Worm (Caenorhabditis elegans) whole organism, L1 larva: ENCODE data around the gene npa-1.

Experiments
- C04F5.9 ChIP-seq: sonication (generic microtip); optimal IDR thresholded peaks from 2 replicates; lab custom pipeline; 2016; ENCODE audit warnings: missing genetic modification characterization, missing compliant biosample characterization
- C34B4.2 ChIP-seq: sonication (generic microtip); optimal IDR thresholded peaks from 2 replicates; lab custom pipeline; 2017; ENCODE audit warnings: mild to moderate bottlenecking, missing genetic modification characterization, missing compliant biosample characterization
- F16B12.6 ChIP-seq: fragments of 150-350 bp; optimal IDR thresholded peaks from 2 replicates; lab custom pipeline; 2014; ENCODE audit warnings: missing biosample characterization, missing genetic modification characterization
- Y116A8C.19 ChIP-seq: sonication (generic microtip); optimal IDR thresholded peaks from 2 replicates; lab custom pipeline; 2016; ENCODE audit warnings: missing compliant biosample characterization, missing genetic modification characterization, borderline replicate concordance
- ceh-8 ChIP-seq: fragments of 200-800 bp; sonication (Bioruptor generic); optimal IDR thresholded peaks from 2 replicates; lab custom pipeline; 2018; ENCODE audit warnings: mild to moderate bottlenecking, missing genetic modification characterization, moderate library complexity, missing compliant biosample characterization
- ces-1 ChIP-seq: fragments of 150-350 bp; optimal IDR thresholded peaks from 2 replicates; lab custom pipeline; 2014; ENCODE audit warnings: missing biosample characterization, missing genetic modification reagents, missing genetic modification characterization
- dsc-1 ChIP-seq: sonication (generic microtip); optimal IDR thresholded peaks from 2 replicates; lab custom pipeline; 2016; ENCODE audit warnings: mild to moderate bottlenecking, missing genetic modification characterization, missing compliant biosample characterization
- efl-1 ChIP-seq, 4 experiments: fragments of 150-350 bp; optimal IDR thresholded peaks in 3 of 4; peaks in 1 of 4; 1 replicate in 1 of 4; 2 replicates in 3 of 4; lab custom pipeline; 2014; ENCODE audit warnings: missing biosample characterization in 2 of 4, missing genetic modification characterization in 2 of 4, missing genetic modification reagents in 2 of 4
- efl-3 ChIP-seq: fragments of 200-800 bp; sonication (Bioruptor generic); optimal IDR thresholded peaks from 2 replicates; lab custom pipeline; 2018; ENCODE audit warnings: mild to moderate bottlenecking, missing genetic modification characterization, missing compliant biosample characterization
- egl-27 ChIP-seq, 2 experiments: fragments of 150-350 bp in 1 of 2; sonication (generic microtip); optimal IDR thresholded peaks; 3 replicates each; lab custom pipeline; 2017 to 2018; ENCODE audit warnings: missing biosample characterization in 2 of 2, missing genetic modification characterization in 2 of 2, missing genetic modification reagents in 2 of 2
- elt-2 ChIP-seq: sonication (generic microtip); optimal IDR thresholded peaks from 2 replicates; lab custom pipeline; 2016; ENCODE audit warnings: missing genetic modification characterization, mild to moderate bottlenecking, inconsistent platforms, missing compliant biosample characterization, missing genetic modification reagents
- fkh-4 ChIP-seq: sonication (generic microtip); optimal IDR thresholded peaks from 2 replicates; lab custom pipeline; 2016; ENCODE audit warnings: missing compliant biosample characterization, missing genetic modification characterization, borderline replicate concordance
- fkh-8 ChIP-seq: sonication (generic microtip); optimal IDR thresholded peaks from 2 replicates; lab custom pipeline; 2016; ENCODE audit warnings: mild to moderate bottlenecking, missing genetic modification characterization, missing compliant biosample characterization
- hlh-4 ChIP-seq: sonication (generic microtip); optimal IDR thresholded peaks from 2 replicates; lab custom pipeline; 2016; ENCODE audit warnings: mild to moderate bottlenecking, missing genetic modification characterization, missing compliant biosample characterization
- hpl-2 ChIP-seq: fragments of 150-350 bp; optimal IDR thresholded peaks from 2 replicates; lab custom pipeline; 2014; ENCODE audit warnings: missing biosample characterization, missing genetic modification reagents, missing genetic modification characterization
- irx-1 ChIP-seq: sonication (generic microtip); optimal IDR thresholded peaks from 2 replicates; lab custom pipeline; 2016; ENCODE audit warnings: missing genetic modification characterization, missing compliant biosample characterization
- isw-1 ChIP-seq: fragments of 200-800 bp; sonication (Bioruptor generic); IDR thresholded peaks from 2 replicates; pipeline ENCODE4 v1.3.6; 2022; ENCODE audit warnings: missing genetic modification characterization, missing compliant biosample characterization
- jun-1 ChIP-seq: fragments of 150-350 bp; optimal IDR thresholded peaks from 2 replicates; lab custom pipeline; 2014; ENCODE audit warnings: missing biosample characterization, missing genetic modification reagents, missing genetic modification characterization
- lin-13 ChIP-seq: fragments of 150-350 bp; optimal IDR thresholded peaks from 2 replicates; lab custom pipeline; 2014; ENCODE audit warnings: missing biosample characterization, missing genetic modification reagents, missing genetic modification characterization
- lin-14 ChIP-seq: fragments of 200-800 bp; sonication (Bioruptor generic); optimal IDR thresholded peaks from 2 replicates; lab custom pipeline; 2018; ENCODE audit warnings: mild to moderate bottlenecking, missing genetic modification characterization, moderate library complexity, missing compliant biosample characterization
- lin-15B ChIP-seq: fragments of 150-350 bp; sonication (generic microtip); optimal IDR thresholded peaks from 3 replicates; lab custom pipeline; 2014; ENCODE audit warnings: missing biosample characterization, missing genetic modification characterization
- lir-3 ChIP-seq: sonication (generic microtip); optimal IDR thresholded peaks from 2 replicates; lab custom pipeline; 2016; ENCODE audit warnings: mild to moderate bottlenecking, missing genetic modification characterization, moderate library complexity, missing compliant biosample characterization; ENCODE audit not compliant: poor library complexity
- lsy-2 ChIP-seq, 2 experiments: fragments of 150-350 bp; optimal IDR thresholded peaks; 2 replicates each; lab custom pipeline; 2014; ENCODE audit warnings: missing biosample characterization in 2 of 2, missing genetic modification characterization in 2 of 2
- mab-9 ChIP-seq: fragments of 200-800 bp; sonication (Bioruptor generic); IDR thresholded peaks from 2 replicates; pipeline ENCODE4 v1.3.6; 2022; ENCODE audit warnings: missing genetic modification reagents, missing genetic modification characterization, missing compliant biosample characterization
- nhr-12 ChIP-seq: sonication (generic microtip); optimal IDR thresholded peaks from 2 replicates; lab custom pipeline; 2017; ENCODE audit warnings: missing biosample characterization, missing genetic modification characterization
- nhr-19 ChIP-seq: fragments of 200-800 bp; sonication (Bioruptor generic); conservative IDR thresholded peaks from 2 replicates; pipeline ENCODE4 v1.3.6; 2022; ENCODE audit warnings: missing genetic modification characterization, missing compliant biosample characterization
- nhr-47 ChIP-seq: sonication (generic microtip); optimal IDR thresholded peaks from 2 replicates; lab custom pipeline; 2016; ENCODE audit warnings: mild to moderate bottlenecking, missing genetic modification characterization, moderate library complexity, missing compliant biosample characterization
- nhr-77 ChIP-seq: fragments of 150-350 bp; optimal IDR thresholded peaks from 2 replicates; lab custom pipeline; 2014; ENCODE audit warnings: missing biosample characterization, missing genetic modification characterization
- nhr-85 ChIP-seq: sonication (generic microtip); peaks from one replicate; lab custom pipeline; 2016; ENCODE audit warnings: missing genetic modification characterization, inconsistent platforms, missing compliant biosample characterization
- nhr-90 ChIP-seq: sonication (generic microtip); optimal IDR thresholded peaks from 2 replicates; lab custom pipeline; 2016; ENCODE audit warnings: mild to moderate bottlenecking, missing genetic modification characterization, missing compliant biosample characterization; ENCODE audit not compliant: poor library complexity
- pag-3 ChIP-seq: sonication (generic microtip); optimal IDR thresholded peaks from 2 replicates; lab custom pipeline; 2017; ENCODE audit warnings: missing genetic modification characterization, mild to moderate bottlenecking, missing compliant biosample characterization, antibody characterized with exemption, borderline replicate concordance; ENCODE audit not compliant: insufficient read depth
- pqm-1 ChIP-seq: sonication (generic microtip); optimal IDR thresholded peaks from 3 replicates; lab custom pipeline; 2017; ENCODE audit warnings: missing biosample characterization, missing genetic modification characterization
- rnt-1 ChIP-seq: sonication (generic microtip); optimal IDR thresholded peaks from 2 replicates; lab custom pipeline; 2016; ENCODE audit warnings: mild to moderate bottlenecking, missing genetic modification characterization, moderate library complexity, missing compliant biosample characterization
- skn-1 ChIP-seq: fragments of 150-350 bp; optimal IDR thresholded peaks from 2 replicates; lab custom pipeline; 2014; ENCODE audit warnings: missing biosample characterization, missing genetic modification characterization
- snu-23 ChIP-seq: sonication (generic microtip); optimal IDR thresholded peaks from 2 replicates; lab custom pipeline; 2016; ENCODE audit warnings: missing genetic modification characterization, missing compliant biosample characterization
- sox-4 ChIP-seq: sonication (generic microtip); optimal IDR thresholded peaks from 2 replicates; lab custom pipeline; 2016; ENCODE audit warnings: missing genetic modification characterization, missing compliant biosample characterization
- unc-130 ChIP-seq: fragments of 150-350 bp; optimal IDR thresholded peaks from 2 replicates; lab custom pipeline; 2017; ENCODE audit warnings: missing biosample characterization, missing genetic modification characterization, inconsistent platforms
- unc-30 ChIP-seq: sonication (generic microtip); optimal IDR thresholded peaks from 2 replicates; lab custom pipeline; 2017; ENCODE audit warnings: missing biosample characterization, missing genetic modification characterization
- unc-86 ChIP-seq: sonication (generic microtip); optimal IDR thresholded peaks from 2 replicates; lab custom pipeline; 2016; ENCODE audit warnings: missing genetic modification characterization, missing compliant biosample characterization
- vab-15 ChIP-seq: sonication (generic microtip); optimal IDR thresholded peaks from 2 replicates; lab custom pipeline; 2017; ENCODE audit warnings: missing genotype, mild to moderate bottlenecking, missing genetic modification characterization, missing compliant biosample characterization

Gene npa-1

ce11 chrV:7075646-7076045 lies at the start of gene npa-1:
Gene npa-1 (plus strand): TSS chrV:7075787.
- TF ChIP-seq irx-1 (tag; lab: Kevin White, UChicago), result no peak
- no peak for TF ChIP-seq efl-1 (optimal IDR thresholded peaks at IDR 0.05; lab: Kevin White, UChicago)
- peak in 1 of 2 experiments; percentile 75 for TF ChIP-seq efl-1 (GFP tag; optimal IDR thresholded peaks at IDR 0.05 in 1 of 2; lab: Kevin White, UChicago)
- peak; percentile 18 for TF ChIP-seq elt-2 (tag; lab: Kevin White, UChicago)
- peak; percentile 48 for TF ChIP-seq pqm-1 (tag; lab: Kevin White, UChicago)
- no peak for TF ChIP-seq lsy-2 (tag; optimal IDR thresholded peaks at IDR 0.05; lab: Kevin White, UChicago)
- TF ChIP-seq sox-4 (tag; lab: Kevin White, UChicago), result no peak

DNA sequence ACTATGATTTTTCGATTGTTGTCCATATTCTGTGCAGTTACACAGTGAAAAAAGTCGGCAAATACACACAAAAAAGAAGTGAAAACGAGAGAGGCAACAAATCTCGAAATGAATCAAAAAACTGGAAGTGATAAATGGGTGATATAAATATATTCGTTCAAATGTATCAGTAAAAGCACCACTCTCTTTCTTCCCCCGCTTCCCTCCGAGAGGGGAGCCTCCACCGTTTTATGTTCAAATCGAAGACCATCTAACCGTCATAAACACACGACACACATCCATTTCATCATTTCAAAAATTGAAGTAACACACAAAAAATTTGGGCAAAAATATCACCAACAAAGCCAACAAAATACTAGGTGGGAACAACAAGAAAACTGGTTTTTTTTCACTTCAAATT lies 48.5 kb upstream of the npa-1 start, which contains the start of gene F20A1.6:
F20A1.6 (minus strand) TSS at position 101 of the 400 bp plus-strand sequence.
- TF ChIP-seq lin-13 (GFP tag; lab: Kevin White, UChicago), result no peak
- no peak for TF ChIP-seq unc-86
- no peak for TF ChIP-seq C34B4.2 (tag; lab: Kevin White, UChicago)
- TF ChIP-seq nhr-19 (GFP tag; lab: Robert Waterston, UW), result no peak
- TF ChIP-seq nhr-85 (tag; lab: Kevin White, UChicago), result no peak
- TF ChIP-seq unc-130 (tag; lab: Kevin White, UChicago), result no peak
- TF ChIP-seq C04F5.9, result no peak
- no peak for TF ChIP-seq rnt-1 (tag; lab: Kevin White, UChicago)
- no peak for TF ChIP-seq mab-9
- TF ChIP-seq ces-1 (GFP tag; lab: Kevin White, UChicago), result no peak
- no peak for TF ChIP-seq ceh-8
- TF ChIP-seq skn-1 (tag; lab: Kevin White, UChicago), result no peak
- TF ChIP-seq jun-1 (tag; lab: Kevin White, UChicago), result no peak
- TF ChIP-seq hlh-4 (tag; lab: Kevin White, UChicago), result no peak

DNA sequence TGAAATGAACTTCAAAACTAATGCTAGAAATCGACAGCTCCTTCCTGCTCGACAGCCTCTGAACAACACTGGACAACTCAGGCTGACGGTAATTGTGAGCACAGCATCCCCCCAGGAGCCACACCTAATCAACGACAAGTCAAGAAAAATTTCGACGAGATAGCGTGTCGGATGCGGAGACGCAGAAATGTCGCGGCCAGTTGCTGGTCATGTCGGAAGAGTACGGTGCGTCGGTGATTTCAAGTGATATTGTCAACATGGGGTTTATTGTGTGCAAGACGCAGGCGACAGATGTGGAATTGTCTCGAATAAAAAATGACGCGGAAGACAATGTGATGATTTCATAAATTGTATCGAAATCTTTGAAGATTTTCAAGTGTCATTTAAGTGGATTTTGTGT lies 39.1 kb upstream of the npa-1 start, which contains the start of gene twk-11:
twk-11 (minus strand) TSS at position 101 of the 400 bp plus-strand sequence.
- no peak for TF ChIP-seq Y116A8C.19 (tag; lab: Kevin White, UChicago)
- no peak for TF ChIP-seq efl-3
- no peak for TF ChIP-seq nhr-90 (tag; lab: Kevin White, UChicago)
- no peak for TF ChIP-seq lin-14 (GFP tag; lab: Kevin White, UChicago)

DNA sequence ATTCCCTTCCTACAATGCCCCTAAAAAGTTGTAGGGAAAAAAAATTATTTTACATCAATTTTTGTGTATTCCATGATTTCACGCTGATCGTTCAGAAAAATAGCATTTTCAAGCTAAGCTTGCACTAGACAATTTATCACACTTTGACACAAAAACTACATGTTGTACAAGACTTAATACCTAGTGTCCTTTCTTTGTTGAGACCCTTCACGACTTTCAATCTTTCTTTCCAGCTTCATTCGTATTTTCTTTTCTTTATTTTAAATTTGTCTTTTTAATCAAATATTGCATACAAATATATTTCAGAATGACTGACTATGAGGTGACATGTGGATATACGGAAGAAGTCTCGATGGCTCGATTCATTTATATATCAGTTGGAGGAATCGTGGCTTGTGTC lies 29.6 kb upstream of the npa-1 start, which contains the start of gene F20A1.2:
F20A1.2 (plus strand) TSS at position 301 of the 400 bp plus-strand sequence.
- TF ChIP-seq pag-3 (tag; lab: Kevin White, UChicago) (no peak), dsc-1 (tag; lab: Kevin White, UChicago) (no peak)
- TF ChIP-seq, all 84 proteins: peak for 0

DNA sequence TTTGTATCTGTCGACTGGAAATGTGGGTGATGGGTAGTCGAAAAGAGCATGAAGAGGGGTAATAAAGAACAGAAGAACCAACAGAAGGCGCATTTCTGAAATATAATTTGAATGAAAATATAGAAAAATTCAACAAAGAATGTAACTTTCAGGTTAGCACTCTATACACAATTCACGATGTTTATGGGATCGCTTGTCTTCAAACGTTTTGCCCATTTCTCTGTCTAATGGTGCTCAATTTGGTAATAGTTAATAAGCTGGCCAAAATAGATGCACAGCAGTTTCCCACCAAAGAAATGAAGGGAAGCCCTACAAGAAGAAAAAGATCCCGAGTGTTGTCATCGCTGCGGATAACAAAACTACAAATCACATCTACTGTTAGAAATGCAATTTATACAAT lies 28.1 kb upstream of the npa-1 start, which contains the start of gene F20A1.8:
F20A1.8 (minus strand) TSS at position 101 of the 400 bp plus-strand sequence.
- no peak for TF ChIP-seq nhr-47 (tag; lab: Kevin White, UChicago)
- no peak for TF ChIP-seq elt-2 (tag; lab: Kevin White, UChicago)
- TF ChIP-seq nhr-19 (GFP tag; lab: Robert Waterston, UW), result no peak
- no peak for TF ChIP-seq snu-23 (GFP tag; lab: Kevin White, UChicago)
- TF ChIP-seq hpl-2 (GFP tag; lab: Kevin White, UChicago), result no peak
- TF ChIP-seq irx-1 (tag; lab: Kevin White, UChicago), result no peak
- no peak for TF ChIP-seq fkh-4 (tag; lab: Kevin White, UChicago)
- TF ChIP-seq, all 84 proteins: peak for 0

- TF ChIP-seq isw-1, result no peak
- TF ChIP-seq Y116A8C.19 (tag; lab: Kevin White, UChicago), result no peak
- TF ChIP-seq lin-13 (GFP tag; lab: Kevin White, UChicago), result no peak
- TF ChIP-seq rnt-1 (tag; lab: Kevin White, UChicago), result no peak
- TF ChIP-seq vab-15 (tag; lab: Kevin White, UChicago), result no peak
- TF ChIP-seq nhr-77 (tag; lab: Kevin White, UChicago), result no peak
- TF ChIP-seq sox-4 (tag; lab: Kevin White, UChicago), result no peak
- TF ChIP-seq nhr-19 (GFP tag; lab: Robert Waterston, UW), result no peak
- no peak for TF ChIP-seq egl-27 (tag; optimal IDR thresholded peaks at IDR 0.05; lab: Kevin White, UChicago)
- no peak for TF ChIP-seq irx-1 (tag; lab: Kevin White, UChicago)
- TF ChIP-seq unc-30, result no peak
- TF ChIP-seq lir-3 (tag; lab: Kevin White, UChicago), result no peak
- TF ChIP-seq lin-15B (tag; lab: Kevin White, UChicago), result no peak
- TF ChIP-seq nhr-12, result no peak
- TF ChIP-seq fkh-8 (tag; lab: Kevin White, UChicago), result no peak
- TF ChIP-seq F16B12.6 (tag; lab: Kevin White, UChicago), result no peak
Observed at ce11 chrV:7050153-7050552, 25.4 kb upstream of the npa-1 start.
